Fruit fly (Drosophila melanogaster) Kc167 (cell line): ENCODE results near the gene CG16779.

Source experiments
- Myc ChIP-seq: fragments of >200 bp; optimal IDR thresholded peaks from 2 replicates; lab custom pipeline; 2017; ENCODE audit warnings: missing external identifiers
- Sin3A ChIP-seq: fragments of >200 bp; optimal IDR thresholded peaks from 2 replicates; lab custom pipeline; 2018; ENCODE audit warnings: missing external identifiers
- h ChIP-seq: fragments of >200 bp; optimal IDR thresholded peaks from 3 replicates; lab custom pipeline; 2018; ENCODE audit warnings: missing external identifiers
- insv ChIP-seq: fragments of >200 bp; optimal IDR thresholded peaks from 3 replicates; lab custom pipeline; 2018; ENCODE audit warnings: missing external identifiers
- psq ChIP-seq: fragments of >200 bp; optimal IDR thresholded peaks from 2 replicates; lab custom pipeline; 2017; ENCODE audit warnings: missing external identifiers
- ttk ChIP-seq: sonication (Bioruptor generic); optimal IDR thresholded peaks from 2 replicates; lab custom pipeline; 2017; ENCODE audit warnings: missing external identifiers

The CG16779 gene

dm6 chr3R:9493627-9494626 is at the start of gene CG16779:
Gene CG16779 (minus strand): TSS chr3R:9493677.
- TF ChIP-seq Myc (lab: Kevin White, UChicago) = no peak
- no peak for TF ChIP-seq insv
- no peak for TF ChIP-seq Sin3A (lab: Kevin White, UChicago)
- TF ChIP-seq ttk (lab: Kevin White, UChicago) = no peak

- no peak for TF ChIP-seq Sin3A (lab: Kevin White, UChicago)
- no peak for TF ChIP-seq insv
- TF ChIP-seq psq = no peak
- TF ChIP-seq ttk (lab: Kevin White, UChicago) = no peak
- no peak for TF ChIP-seq Myc (lab: Kevin White, UChicago)
- TF ChIP-seq h (lab: Kevin White, UChicago) = no peak
Observed at dm6 chr3R:9534595-9535217, 41.2 kb upstream of the CG16779 start.

DNA sequence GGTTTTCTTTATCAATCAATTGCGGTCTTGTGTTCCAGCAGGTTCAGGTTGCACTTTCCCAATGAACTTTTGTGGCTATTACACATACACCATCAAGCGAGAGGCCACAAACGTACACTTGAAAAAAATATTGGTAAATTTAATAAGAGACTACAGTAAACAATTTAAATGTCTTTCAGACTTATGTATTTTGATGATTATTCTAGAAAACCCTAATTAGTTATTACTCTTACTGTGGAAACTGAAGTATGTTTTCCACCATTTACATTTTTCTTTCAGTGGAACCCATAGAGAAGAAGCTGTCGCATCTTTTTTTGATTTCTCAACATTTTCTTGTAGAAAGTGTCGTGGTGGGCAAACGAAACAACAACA is 40.6 kb upstream of the CG16779 start:
- TF ChIP-seq Sin3A (lab: Kevin White, UChicago) (no peak), insv (no peak), ttk (lab: Kevin White, UChicago) (no peak), Myc (lab: Kevin White, UChicago) (no peak), psq (no peak), h (lab: Kevin White, UChicago) (no peak)

DNA sequence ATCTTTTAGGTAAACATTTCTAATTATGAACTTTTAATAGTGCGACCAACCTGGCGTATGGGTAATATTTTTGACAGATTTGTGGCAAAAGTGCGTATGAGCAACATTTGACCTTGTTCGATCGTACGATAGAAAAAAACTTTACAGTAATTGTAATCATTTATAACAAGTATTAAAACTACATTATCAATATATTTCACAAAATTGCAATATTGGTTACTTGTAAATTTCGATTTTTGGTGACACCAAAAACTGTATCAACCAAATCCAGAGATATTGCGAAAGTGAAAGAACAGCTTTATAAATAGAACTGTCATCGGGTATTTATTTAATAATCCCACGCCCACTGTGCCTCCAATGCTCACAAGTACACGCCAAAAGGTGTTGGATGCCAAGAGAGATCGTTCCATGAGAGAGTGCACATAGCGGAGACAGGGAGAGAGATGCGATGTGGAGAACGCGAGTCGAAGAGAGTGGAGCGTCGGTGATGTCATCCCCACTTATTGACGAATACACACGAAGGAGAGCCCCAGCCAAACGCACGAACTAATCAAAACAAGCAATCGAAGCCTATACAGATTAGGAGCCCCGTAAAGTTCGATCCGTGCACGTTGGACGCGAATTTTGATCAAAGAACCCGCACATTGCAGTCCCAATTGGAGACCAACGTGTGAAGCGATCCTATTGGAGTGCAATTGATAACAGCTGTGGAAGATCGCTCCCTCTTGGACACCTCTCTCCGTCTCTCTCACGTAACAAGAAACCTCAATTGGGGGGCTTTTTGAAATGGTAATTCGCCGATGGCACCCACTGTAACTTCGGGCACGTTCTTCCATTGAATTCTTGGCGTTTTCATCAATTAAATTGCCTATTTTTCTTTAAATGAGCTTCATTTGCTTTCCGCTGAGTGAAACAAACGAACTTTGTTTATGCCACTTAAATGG is 40.0 kb upstream of the CG16779 start:
- TF ChIP-seq ttk (lab: Kevin White, UChicago) (no peak), h (lab: Kevin White, UChicago) (no peak), insv (no peak), psq (no peak), Myc (lab: Kevin White, UChicago) (no peak), Sin3A (lab: Kevin White, UChicago) (no peak)

DNA sequence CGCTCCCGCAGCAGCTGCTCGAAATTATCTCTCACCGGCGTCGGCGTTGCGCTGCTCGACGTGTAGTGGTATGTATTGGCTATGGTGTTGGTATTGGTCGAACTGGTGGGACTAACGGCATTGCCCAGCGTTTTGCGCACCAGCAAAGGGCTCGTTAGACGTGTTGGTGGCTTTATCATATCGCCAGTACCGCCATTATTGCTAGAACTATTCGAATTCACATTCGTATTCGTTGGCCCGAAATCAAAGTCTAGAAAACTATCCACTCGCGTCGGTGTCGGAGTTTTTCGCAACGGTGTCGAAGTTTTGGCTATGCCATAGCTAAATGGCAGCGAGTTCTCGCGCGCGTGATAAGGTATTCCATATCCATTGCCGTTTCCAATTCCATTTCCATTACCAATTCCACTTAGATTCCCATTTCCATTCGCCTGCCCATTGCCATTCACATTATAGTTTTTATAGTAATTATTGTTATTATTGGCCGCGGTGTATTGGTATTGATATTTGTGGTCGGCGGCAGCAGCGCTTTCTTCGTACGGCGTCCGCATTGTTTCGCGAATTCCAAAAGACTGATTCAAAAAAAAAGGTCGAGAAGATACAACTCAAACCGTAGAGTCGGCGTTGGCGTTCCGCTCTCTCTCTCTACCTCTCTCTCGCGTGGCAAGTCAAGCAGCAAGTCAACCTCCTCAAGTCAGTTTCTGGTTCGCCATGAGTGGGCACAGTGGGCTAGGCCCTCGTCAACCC is 39.1 kb upstream of the CG16779 start, which contains the start of gene by:
Gene by (minus strand): TSS at position 575 of the 744 bp plus-strand sequence.
- no peak for TF ChIP-seq Sin3A (lab: Kevin White, UChicago)
- no peak for TF ChIP-seq insv
- no peak for TF ChIP-seq h (lab: Kevin White, UChicago)
- no peak for TF ChIP-seq ttk (lab: Kevin White, UChicago)
- TF ChIP-seq psq = no peak
- TF ChIP-seq Myc (lab: Kevin White, UChicago) = no peak

dm6 chr3R:9529913-9530312 is 36.4 kb upstream of the CG16779 start:
- TF ChIP-seq h (lab: Kevin White, UChicago) (no peak), ttk (lab: Kevin White, UChicago) (no peak), Sin3A (lab: Kevin White, UChicago) (no peak), psq (no peak), insv (no peak), Myc (lab: Kevin White, UChicago) (no peak)

DNA sequence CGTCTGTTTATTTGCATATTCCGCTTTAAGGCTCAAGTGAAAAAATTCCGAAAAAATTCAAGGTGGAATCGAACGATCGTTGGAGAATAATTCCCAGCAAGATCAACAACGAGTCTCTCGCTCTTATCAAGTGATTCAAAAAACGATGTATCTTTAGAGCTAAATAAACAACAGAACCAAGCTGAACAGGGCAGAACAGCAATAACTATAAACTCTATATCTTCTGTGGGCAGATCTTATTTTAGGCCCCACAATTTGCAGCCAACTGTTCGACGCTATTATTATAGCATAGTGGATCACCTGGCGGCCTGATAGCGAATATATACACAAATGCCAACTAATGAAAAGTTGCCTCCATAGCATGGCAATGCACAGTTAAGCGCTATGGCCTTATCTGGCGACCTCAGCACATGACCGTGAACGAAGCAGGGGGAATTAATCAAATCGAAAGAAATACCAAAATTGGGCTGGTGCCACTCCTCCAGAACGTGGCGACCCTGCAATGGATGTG is 36.0 kb upstream of the CG16779 start:
- TF ChIP-seq Myc (lab: Kevin White, UChicago) = no peak
- no peak for TF ChIP-seq h (lab: Kevin White, UChicago)
- TF ChIP-seq psq = no peak
- no peak for TF ChIP-seq ttk (lab: Kevin White, UChicago)
- TF ChIP-seq insv = no peak
- no peak for TF ChIP-seq Sin3A (lab: Kevin White, UChicago)

dm6 chr3R:9527907-9528842 is 34.7 kb upstream of the CG16779 start:
- TF ChIP-seq Sin3A (lab: Kevin White, UChicago) (no peak), ttk (lab: Kevin White, UChicago) (no peak), Myc (lab: Kevin White, UChicago) (no peak), psq (no peak), insv (no peak)

DNA sequence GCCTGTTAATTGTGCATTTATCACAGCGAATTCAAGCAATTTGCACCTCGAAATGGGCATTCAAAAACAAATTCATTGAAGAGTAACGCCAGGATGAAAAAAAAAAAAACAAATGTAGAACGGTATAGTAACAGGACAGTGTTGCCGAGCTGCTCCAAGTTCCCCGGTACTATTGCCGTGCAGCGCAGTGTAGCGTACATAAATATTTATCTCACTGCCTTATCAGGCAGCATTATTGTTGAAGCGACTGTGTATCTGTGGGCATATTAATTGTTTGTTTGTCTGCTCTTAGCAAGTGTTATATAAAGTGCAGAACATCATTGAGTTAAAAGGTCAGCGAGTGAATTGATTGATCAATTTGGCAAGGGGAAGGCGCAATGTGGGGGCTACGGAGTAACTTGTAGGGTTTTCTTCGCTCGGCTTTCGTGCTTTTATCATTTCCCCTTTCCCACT is 22.9 kb upstream of the CG16779 start:
- TF ChIP-seq insv (no peak), Sin3A (lab: Kevin White, UChicago) (no peak), Myc (lab: Kevin White, UChicago) (no peak), h (lab: Kevin White, UChicago) (no peak), psq (no peak), ttk (lab: Kevin White, UChicago) (no peak)
